Fruit fly (Drosophila melanogaster): ENCODE results near the gene PIG-U.

Gene PIG-U

DNA sequence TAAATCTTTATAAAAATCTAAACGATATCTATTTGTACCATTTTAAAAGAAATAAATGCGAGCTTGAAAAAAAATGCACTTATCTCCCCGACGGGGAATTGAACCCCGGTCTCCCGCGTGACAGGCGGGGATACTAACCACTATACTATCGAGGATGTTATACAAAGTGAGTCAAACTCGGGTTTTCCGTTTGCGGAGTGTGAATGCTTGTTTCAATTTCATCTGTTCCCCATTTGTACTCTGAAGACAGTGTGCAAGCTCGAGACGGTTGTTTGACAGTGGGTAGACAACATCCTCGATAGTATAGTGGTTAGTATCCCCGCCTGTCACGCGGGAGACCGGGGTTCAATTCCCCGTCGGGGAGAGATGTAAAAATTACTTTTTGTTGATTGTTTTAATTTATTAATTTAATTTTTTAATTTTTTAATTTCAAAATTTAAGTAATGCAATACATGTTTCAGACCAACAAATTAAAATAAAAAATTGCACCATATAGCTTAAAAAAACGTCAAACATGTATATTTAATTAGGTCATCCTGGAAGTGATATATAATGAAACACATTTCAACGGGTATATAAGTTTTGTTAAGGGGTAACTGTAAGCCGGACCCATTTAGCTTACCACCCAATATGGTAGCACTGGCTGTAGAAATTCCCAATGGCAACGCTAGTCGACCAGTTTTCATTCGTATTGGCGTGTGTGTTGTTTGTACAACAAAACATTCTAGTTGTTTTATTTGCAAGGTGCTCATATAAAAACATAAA, 26.8 kb downstream of the PIG-U start, which contains the start of gene Sema1a (continued):
- no peak for TF ChIP-seq CG11762 (GFP tag; optimal IDR thresholded peaks at IDR 0.05; ENCODE audit: insufficient read depth)
- TF ChIP-seq CG10631 (GFP tag; optimal IDR thresholded peaks at IDR 0.05), result no peak
- TF ChIP-seq CG15336 (GFP tag; IDR thresholded peaks at IDR 0.05), result peak; percentile 56; the same call in 1 of the 2 replicates
- TF ChIP-seq Hr39 (GFP tag; optimal IDR thresholded peaks at IDR 0.05), result peak; percentile 43
- peak in 1 of 2 experiments; percentile 12 for TF ChIP-seq salr (GFP tag; optimal IDR thresholded peaks at IDR 0.05)
- TF ChIP-seq CG34406 (GFP tag; optimal IDR thresholded peaks at IDR 0.05), result peak; percentile 60
- no peak for TF ChIP-seq Eip93F (GFP tag; optimal IDR thresholded peaks at IDR 0.05)
- peak; percentile 75 for TF ChIP-seq Sox102F (GFP tag; optimal IDR thresholded peaks at IDR 0.05)
- no peak; the same call in 1 of the 2 replicates for TF ChIP-seq CG11294 (GFP tag; IDR thresholded peaks at IDR 0.05)
- peak; percentile 7 for TF ChIP-seq CG6808 (GFP tag; optimal IDR thresholded peaks at IDR 0.05)
- TF ChIP-seq dsx (GFP tag; optimal IDR thresholded peaks at IDR 0.05; ENCODE audit: poor library complexity, severe bottlenecking), result peak; percentile 0
- no peak for TF ChIP-seq CG10669 (GFP tag; optimal IDR thresholded peaks at IDR 0.05)
- peak; percentile 55 for TF ChIP-seq Lpt (GFP tag; optimal IDR thresholded peaks at IDR 0.05)
- peak; percentile 32 for TF ChIP-seq Ets96B (tag; optimal IDR thresholded peaks at IDR 0.05)
- TF ChIP-seq Hr38 (GFP tag; optimal IDR thresholded peaks at IDR 0.05), result no peak
- TF ChIP-seq Hr4 (GFP tag; optimal IDR thresholded peaks at IDR 0.05), result peak; percentile 90
- no peak for TF ChIP-seq fd59A (GFP tag; optimal IDR thresholded peaks at IDR 0.05)
- TF ChIP-seq Smox (GFP tag; optimal IDR thresholded peaks at IDR 0.05), result peak; percentile 57
- peak; percentile 58 for TF ChIP-seq esn (GFP tag; optimal IDR thresholded peaks at IDR 0.05)
- no peak for TF ChIP-seq CG1621 (tag; optimal IDR thresholded peaks at IDR 0.05)
- TF ChIP-seq CG11902 (GFP tag; optimal IDR thresholded peaks at IDR 0.05), result peak; percentile 32
- peak; percentile 51 for TF ChIP-seq CG6854 (GFP tag; optimal IDR thresholded peaks at IDR 0.05)
- TF ChIP-seq Sox14 (GFP tag; optimal IDR thresholded peaks at IDR 0.05), result peak; percentile 63
- peak; percentile 72 for TF ChIP-seq CG6163 (GFP tag; IDR thresholded peaks at IDR 0.05)
- peak; percentile 38 for TF ChIP-seq topi (GFP tag; optimal IDR thresholded peaks at IDR 0.05)
- peak; percentile 23 for TF ChIP-seq vri (GFP tag; optimal IDR thresholded peaks at IDR 0.05)
- TF ChIP-seq Eip78C (GFP tag), result peak; percentile 77
- peak; percentile 81 for TF ChIP-seq CG32006 (GFP tag; optimal IDR thresholded peaks at IDR 0.05)
- TF ChIP-seq CG7368 (GFP tag; optimal IDR thresholded peaks at IDR 0.05), result peak; percentile 18
- TF ChIP-seq CG16779 (tag; optimal IDR thresholded peaks at IDR 0.05), result peak; percentile 74
- TF ChIP-seq OdsH (GFP tag; optimal IDR thresholded peaks at IDR 0.05), result peak; percentile 35
- peak; percentile 29 for TF ChIP-seq acj6 (GFP tag; optimal IDR thresholded peaks at IDR 0.05)
- peak; percentile 51 for TF ChIP-seq Gug (GFP tag; IDR thresholded peaks at IDR 0.05)
- TF ChIP-seq pdm3 (GFP tag; optimal IDR thresholded peaks at IDR 0.05), result peak; percentile 39
- TF ChIP-seq Met (GFP tag; optimal IDR thresholded peaks at IDR 0.05), result peak; percentile 30
- TF ChIP-seq CG4318 (GFP tag; optimal IDR thresholded peaks at IDR 0.05), result peak; percentile 65
- TF ChIP-seq cyc (GFP tag; optimal IDR thresholded peaks at IDR 0.05), result peak; percentile 36

DNA sequence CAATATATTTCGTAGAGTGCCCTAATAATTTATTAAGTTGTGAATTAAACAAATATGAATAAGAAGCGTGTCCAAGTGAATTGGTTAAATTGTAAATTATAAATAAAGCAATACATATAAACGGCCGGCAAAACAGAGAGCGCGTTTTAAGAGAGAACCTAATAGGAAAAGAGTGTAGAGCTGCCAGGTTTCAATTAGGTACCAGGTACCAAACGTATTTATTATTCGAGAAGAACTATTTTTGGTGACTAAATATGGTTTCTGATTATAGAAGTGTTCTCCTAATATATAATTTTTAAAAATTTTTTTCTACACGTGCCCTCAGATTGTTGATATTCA, 27.3 kb downstream of the PIG-U start:
- TF ChIP-seq dsx (GFP tag; optimal IDR thresholded peaks at IDR 0.05; ENCODE audit: poor library complexity, severe bottlenecking) (no peak), CG15336 (GFP tag; IDR thresholded peaks at IDR 0.05) (no peak), CG6163 (GFP tag; IDR thresholded peaks at IDR 0.05) (no peak), salr (GFP tag; optimal IDR thresholded peaks at IDR 0.05) (no peak), fd85E (GFP tag; optimal IDR thresholded peaks at IDR 0.05) (no peak), CG11902 (GFP tag; optimal IDR thresholded peaks at IDR 0.05) (no peak), esn (GFP tag; optimal IDR thresholded peaks at IDR 0.05) (no peak), CG8119 (GFP tag; IDR thresholded peaks at IDR 0.05) (no peak), Sox14 (GFP tag; optimal IDR thresholded peaks at IDR 0.05) (no peak), svp (GFP tag) (no peak), CG32006 (GFP tag; optimal IDR thresholded peaks at IDR 0.05) (no peak), CG6276 (GFP tag; optimal IDR thresholded peaks at IDR 0.05) (no peak), Ets21C (GFP tag; optimal IDR thresholded peaks at IDR 0.05) (no peak), cyc (GFP tag; optimal IDR thresholded peaks at IDR 0.05) (no peak), CG7368 (GFP tag; optimal IDR thresholded peaks at IDR 0.05) (no peak)

All from whole organism, prepupa.